Fruit fly (Drosophila melanogaster): Measurements from ENCODE around the gene Diap1.
A peak's percentile ranks its signal among the peaks of the same experiment; 100 is the strongest.

The Diap1 gene

dm6 chr3L:16087323-16087816 is 36.5 kb upstream of the Diap1 start, which contains the start of gene Tasp1:
Gene Tasp1 (minus strand): TSS chr3L:16087525.
- TF ChIP-seq esn (GFP tag; optimal IDR thresholded peaks at IDR 0.05), result peak; percentile 55
- no peak for TF ChIP-seq Sox15 (GFP tag; optimal IDR thresholded peaks at IDR 0.05)
- peak; percentile 62 for TF ChIP-seq CG15336 (GFP tag; IDR thresholded peaks at IDR 0.05)
- TF ChIP-seq CG1621 (tag; optimal IDR thresholded peaks at IDR 0.05), result peak; percentile 100
- TF ChIP-seq CG3032 (tag; optimal IDR thresholded peaks at IDR 0.05), result peak; percentile 56
- peak; percentile 22 for TF ChIP-seq cyc (GFP tag; optimal IDR thresholded peaks at IDR 0.05)
- TF ChIP-seq CG6808 (GFP tag; optimal IDR thresholded peaks at IDR 0.05), result no peak

DNA sequence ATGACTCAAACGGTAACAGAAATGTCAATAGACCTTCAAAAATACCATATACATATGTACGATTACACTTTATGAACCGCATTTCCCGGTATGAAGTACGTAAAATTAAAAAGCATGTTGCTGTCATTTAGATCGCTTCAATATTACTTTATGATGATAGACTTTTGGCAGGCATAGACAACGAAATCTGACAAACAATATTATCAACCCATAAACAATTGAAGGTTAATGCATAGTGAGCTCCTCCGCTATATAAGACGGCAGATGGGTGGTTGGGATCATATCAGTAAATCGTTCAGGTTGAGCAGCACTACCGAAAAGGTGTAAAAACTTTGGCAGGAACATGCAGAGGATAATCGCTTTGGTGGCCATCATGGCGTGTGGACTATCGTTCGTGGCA is 32.9 kb upstream of the Diap1 start, which contains the start of gene CG13075:
Gene CG13075, plus strand, starts transcription at position 301 of the 400 bp plus-strand sequence.
- TF ChIP-seq CG11762 (GFP tag; optimal IDR thresholded peaks at IDR 0.05; ENCODE audit: insufficient read depth), result no peak
- TF ChIP-seq dac (GFP tag; optimal IDR thresholded peaks at IDR 0.05), result no peak
- TF ChIP-seq OdsH (GFP tag; optimal IDR thresholded peaks at IDR 0.05), result no peak
- TF ChIP-seq eg (GFP tag; IDR thresholded peaks at IDR 0.05), result no peak
- TF ChIP-seq cyc (GFP tag; optimal IDR thresholded peaks at IDR 0.05), result no peak
- no peak for TF ChIP-seq CG6792 (GFP tag; optimal IDR thresholded peaks at IDR 0.05)

DNA sequence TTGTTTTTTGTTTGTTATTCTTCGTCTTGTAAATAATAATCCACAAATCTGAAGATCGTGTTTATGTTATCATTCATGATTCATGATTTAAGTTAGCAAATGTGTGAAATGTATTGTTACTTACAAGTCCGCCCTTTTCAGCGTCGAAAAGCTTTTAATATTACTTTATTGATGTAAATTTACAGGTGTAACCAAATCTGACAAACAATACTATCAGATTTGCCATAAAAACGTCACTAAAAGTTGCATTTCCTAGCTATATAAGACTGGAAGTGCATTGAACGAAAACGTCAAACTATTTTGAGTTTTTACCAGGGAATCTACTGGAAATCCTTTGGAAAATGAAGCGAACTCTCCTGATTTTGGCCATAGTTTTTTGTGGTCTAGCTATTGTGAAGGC is 31.4 kb upstream of the Diap1 start, which contains the start of gene CG33258:
Gene CG33258, plus strand, starts transcription at position 301 of the 400 bp plus-strand sequence.
- TF ChIP-seq CG6163 (GFP tag; IDR thresholded peaks at IDR 0.05) (no peak), CG8632 (GFP tag; optimal IDR thresholded peaks at IDR 0.05) (no peak), fkh (GFP tag; optimal IDR thresholded peaks at IDR 0.05) (no peak), CG6792 (GFP tag; optimal IDR thresholded peaks at IDR 0.05) (no peak), dsx (GFP tag; optimal IDR thresholded peaks at IDR 0.05; ENCODE audit: poor library complexity, severe bottlenecking) (no peak), acj6 (GFP tag; optimal IDR thresholded peaks at IDR 0.05) (no peak), CG6854 (GFP tag; optimal IDR thresholded peaks at IDR 0.05) (no peak), CG8119 (GFP tag; IDR thresholded peaks at IDR 0.05) (no peak), svp (GFP tag) (no peak), Hr38 (GFP tag; optimal IDR thresholded peaks at IDR 0.05) (no peak), CG10631 (GFP tag; optimal IDR thresholded peaks at IDR 0.05) (no peak), CG4318 (GFP tag; optimal IDR thresholded peaks at IDR 0.05) (no peak), topi (GFP tag; optimal IDR thresholded peaks at IDR 0.05) (no peak), esn (GFP tag; optimal IDR thresholded peaks at IDR 0.05) (no peak)

- TF ChIP-seq CG6792 (GFP tag; optimal IDR thresholded peaks at IDR 0.05) (peak; percentile 32), Sox14 (GFP tag; optimal IDR thresholded peaks at IDR 0.05) (no peak), vri (GFP tag; optimal IDR thresholded peaks at IDR 0.05) (peak; percentile 7), Blimp-1 (GFP tag; optimal IDR thresholded peaks at IDR 0.05) (no peak), pdm3 (GFP tag; optimal IDR thresholded peaks at IDR 0.05) (no peak), eg (GFP tag; IDR thresholded peaks at IDR 0.05) (peak; percentile 10; the same call in 2 of the 3 replicates), fd59A (GFP tag; optimal IDR thresholded peaks at IDR 0.05) (peak; percentile 23), Eip78C (GFP tag) (no peak), Hr39 (GFP tag; optimal IDR thresholded peaks at IDR 0.05) (no peak), Eip75B (GFP tag; optimal IDR thresholded peaks at IDR 0.05) (no peak), CG1621 (tag; optimal IDR thresholded peaks at IDR 0.05) (no peak), CG11762 (GFP tag; optimal IDR thresholded peaks at IDR 0.05; ENCODE audit: insufficient read depth) (no peak), CG9139 (GFP tag; optimal IDR thresholded peaks at IDR 0.05) (no peak), CG10669 (GFP tag; optimal IDR thresholded peaks at IDR 0.05) (no peak), Sox15 (GFP tag; optimal IDR thresholded peaks at IDR 0.05) (no peak), Hr4 (GFP tag; optimal IDR thresholded peaks at IDR 0.05) (peak; percentile 62), salr (GFP tag; optimal IDR thresholded peaks at IDR 0.05) (peak in 1 of 2 experiments; percentile 49), OdsH (GFP tag; optimal IDR thresholded peaks at IDR 0.05) (peak; percentile 38), CG16779 (tag; optimal IDR thresholded peaks at IDR 0.05) (no peak), CG8119 (GFP tag; IDR thresholded peaks at IDR 0.05) (peak; percentile 40; the same call in 2 of the 3 replicates), CG4318 (GFP tag; optimal IDR thresholded peaks at IDR 0.05) (peak; percentile 56), lz (GFP tag; optimal IDR thresholded peaks at IDR 0.05) (peak; percentile 36), CG3919 (GFP tag; optimal IDR thresholded peaks at IDR 0.05) (no peak), dac (GFP tag; optimal IDR thresholded peaks at IDR 0.05) (no peak), Gug (GFP tag; IDR thresholded peaks at IDR 0.05) (no peak), achi (GFP tag; optimal IDR thresholded peaks at IDR 0.05) (no peak), CG32006 (GFP tag; optimal IDR thresholded peaks at IDR 0.05) (no peak), Ets21C (GFP tag; optimal IDR thresholded peaks at IDR 0.05) (no peak), acj6 (GFP tag; optimal IDR thresholded peaks at IDR 0.05) (peak; percentile 58)
Measured at dm6 chr3L:16060806-16061600, 10.2 kb upstream of the Diap1 start.
